Fruit fly (Drosophila melanogaster): ENCODE results near the gene CG4998.

DNA sequence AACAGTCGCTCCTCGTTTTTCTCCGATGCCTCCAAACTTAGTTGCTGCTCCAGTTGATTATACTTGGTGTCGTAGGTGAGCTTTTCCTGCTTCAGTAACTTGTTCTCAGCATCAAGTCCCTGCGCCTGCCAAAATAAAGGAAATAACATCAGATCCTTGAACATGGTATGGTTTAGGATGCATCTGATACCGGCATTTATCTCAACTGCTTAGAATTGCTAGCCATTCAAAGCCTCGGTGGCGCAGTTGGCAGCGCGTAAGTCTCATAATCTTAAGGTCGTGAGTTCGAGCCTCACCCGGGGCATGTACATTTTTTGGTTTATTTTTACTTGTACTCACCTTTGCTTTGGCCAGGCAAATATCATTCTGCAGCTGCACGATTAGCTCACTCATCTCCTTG, 10.9 kb downstream of the CG4998 start:
- TF ChIP-seq Hr39 (GFP tag; optimal IDR thresholded peaks at IDR 0.05) (no peak), CG16779 (tag; optimal IDR thresholded peaks at IDR 0.05) (no peak), esn (GFP tag; optimal IDR thresholded peaks at IDR 0.05) (no peak), topi (GFP tag; optimal IDR thresholded peaks at IDR 0.05) (no peak)

Measured in whole organism, prepupa.